Worm (Caenorhabditis elegans): ENCODE results near the gene suex-2.

DNA sequence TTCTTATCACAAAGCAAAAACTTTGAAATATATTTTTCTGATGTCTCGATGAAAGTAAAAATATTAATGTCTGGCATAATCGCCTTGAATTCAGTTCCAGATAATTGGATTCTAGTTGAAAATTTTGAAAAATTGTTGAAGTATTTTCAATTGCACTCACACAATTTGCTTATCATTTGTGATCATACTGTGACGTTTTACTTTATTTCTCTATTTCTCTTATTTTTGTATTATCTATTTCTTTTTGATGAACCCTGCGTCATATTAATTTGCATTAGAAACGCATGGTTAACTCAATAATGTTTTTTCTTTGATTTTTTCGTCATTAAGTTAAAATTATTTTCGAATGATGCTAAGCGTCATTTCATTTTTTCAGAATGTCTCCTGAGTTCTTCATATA is 42.2 kb downstream of the suex-2 start, which contains the start of gene C53D6.11:
- no peak for TF ChIP-seq tra-4 (tag; optimal IDR thresholded peaks at IDR 0.05)
- no peak for TF ChIP-seq pes-1 (GFP tag; IDR thresholded peaks at IDR 0.05)
- no peak for TF ChIP-seq ama-1 (optimal IDR thresholded peaks at IDR 0.05)
- TF ChIP-seq tbx-37 (GFP tag; conservative IDR thresholded peaks at IDR 0.05): no peak
- TF ChIP-seq hmg-4 (GFP tag; optimal IDR thresholded peaks at IDR 0.05): no peak
- no peak for TF ChIP-seq B0310.2 (tag; optimal IDR thresholded peaks at IDR 0.05)
- TF ChIP-seq aly-1 (tag; optimal IDR thresholded peaks at IDR 0.05): no peak
- TF ChIP-seq ets-7 (tag; optimal IDR thresholded peaks at IDR 0.05): no peak
- TF ChIP-seq sea-1 (GFP tag; conservative IDR thresholded peaks at IDR 0.05): no peak
- TF ChIP-seq tbx-11 (GFP tag; IDR thresholded peaks at IDR 0.05): no peak
- no peak for TF ChIP-seq hnd-1 (tag; optimal IDR thresholded peaks at IDR 0.05)
- TF ChIP-seq F13C5.2 (tag; optimal IDR thresholded peaks at IDR 0.05): no peak
- no peak for TF ChIP-seq hmbx-1 (tag; optimal IDR thresholded peaks at IDR 0.05)
